Worm (Caenorhabditis elegans): ENCODE data around the gene F13D11.4.

- TF ChIP-seq ceh-100 (GFP tag; IDR thresholded peaks at IDR 0.05) (no peak; the same call in none of the 2 replicates), D2030.7 (GFP tag; IDR thresholded peaks at IDR 0.05) (peak; percentile 82), F22D6.2 (tag; optimal IDR thresholded peaks at IDR 0.05) (peak; percentile 62), dpff-1 (tag; optimal IDR thresholded peaks at IDR 0.05) (peak; percentile 51), athp-1 (tag; optimal IDR thresholded peaks at IDR 0.05) (peak; percentile 65), chd-7 (tag; optimal IDR thresholded peaks at IDR 0.05) (peak; percentile 91), C06A6.2 (GFP tag; conservative IDR thresholded peaks at IDR 0.05) (peak; percentile 61; the same call in 1 of the 2 replicates), unc-130 (GFP tag; optimal IDR thresholded peaks at IDR 0.05) (peak; percentile 81), F37B4.10 (GFP tag; IDR thresholded peaks at IDR 0.05) (no peak), egl-44 (GFP tag; IDR thresholded peaks at IDR 0.05) (peak; percentile 89), ama-1 (optimal IDR thresholded peaks at IDR 0.05) (no peak), ama-1 (GFP tag; optimal IDR thresholded peaks at IDR 0.05) (peak; percentile 69 to 82)
Measured at ce11 chrX:5801156-5801592, 33.4 kb downstream of the F13D11.4 start.

Measured in whole organism, young adult.